Worm (Caenorhabditis elegans) whole organism, late embryonic: ENCODE data around the gene dct-18.

Experiments
- C38D4.7 ChIP-seq: fragments of 200-800 bp; sonication (Bioruptor generic); optimal IDR thresholded peaks from 2 replicates; lab custom pipeline; 2018; ENCODE audit warnings: mild to moderate bottlenecking, missing genetic modification characterization, moderate library complexity, missing compliant biosample characterization
- F13H6.1 ChIP-seq: sonication (generic microtip); optimal IDR thresholded peaks from 2 replicates; lab custom pipeline; 2016; ENCODE audit warnings: missing genetic modification characterization, missing compliant biosample characterization
- K09A11.1 ChIP-seq: sonication (generic microtip); optimal IDR thresholded peaks from 2 replicates; lab custom pipeline; 2017; ENCODE audit warnings: antibody characterized with exemption, mild to moderate bottlenecking, missing genetic modification characterization, missing compliant biosample characterization; ENCODE audit not compliant: insufficient read depth
- T23F11.4 ChIP-seq: fragments of 200-800 bp; sonication (Bioruptor generic); optimal IDR thresholded peaks from 2 replicates; lab custom pipeline; 2018; ENCODE audit warnings: mild to moderate bottlenecking, missing genetic modification characterization, missing compliant biosample characterization
- ahr-1 ChIP-seq: sonication (generic microtip); optimal IDR thresholded peaks from 2 replicates; lab custom pipeline; 2016; ENCODE audit warnings: missing genetic modification characterization, missing compliant biosample characterization
- ama-1 ChIP-seq: fragments of 150-350 bp; optimal IDR thresholded peaks from 2 replicates; lab custom pipeline; 2014
- ceh-14 ChIP-seq: sonication (generic microtip); optimal IDR thresholded peaks from 2 replicates; lab custom pipeline; 2016; ENCODE audit warnings: missing genotype, missing genetic modification characterization, missing compliant biosample characterization
- ceh-18 ChIP-seq: sonication (generic microtip); optimal IDR thresholded peaks from 2 replicates; lab custom pipeline; 2016; ENCODE audit warnings: missing genetic modification characterization, missing compliant biosample characterization
- ceh-19 ChIP-seq: fragments of 200-800 bp; sonication (Bioruptor generic); optimal IDR thresholded peaks from 2 replicates; lab custom pipeline; 2018; ENCODE audit warnings: mild to moderate bottlenecking, missing genetic modification characterization, missing compliant biosample characterization
- ceh-2 ChIP-seq: sonication (generic microtip); optimal IDR thresholded peaks from 2 replicates; lab custom pipeline; 2016; ENCODE audit warnings: missing genotype, missing genetic modification characterization, missing compliant biosample characterization
- ceh-24 ChIP-seq: sonication (generic microtip); optimal IDR thresholded peaks from 2 replicates; lab custom pipeline; 2016; ENCODE audit warnings: mild to moderate bottlenecking, missing genetic modification characterization, missing compliant biosample characterization
- ceh-48 ChIP-seq: sonication (generic microtip); optimal IDR thresholded peaks from 2 replicates; lab custom pipeline; 2016; ENCODE audit warnings: missing genetic modification characterization, inconsistent platforms, missing compliant biosample characterization
- ceh-6 ChIP-seq: fragments of 200-800 bp; sonication (Bioruptor generic); optimal IDR thresholded peaks from 2 replicates; lab custom pipeline; 2018; ENCODE audit warnings: mild to moderate bottlenecking, missing genetic modification characterization, missing compliant biosample characterization
- ceh-9 ChIP-seq: sonication (generic microtip); optimal IDR thresholded peaks from 2 replicates; lab custom pipeline; 2016; ENCODE audit warnings: mild to moderate bottlenecking, missing genetic modification characterization, inconsistent platforms, missing compliant biosample characterization
- dmd-4 ChIP-seq: sonication (generic microtip); optimal IDR thresholded peaks from 2 replicates; lab custom pipeline; 2016; ENCODE audit warnings: borderline replicate concordance, missing genetic modification characterization, missing compliant biosample characterization
- dve-1 ChIP-seq: sonication (generic microtip); optimal IDR thresholded peaks from 2 replicates; lab custom pipeline; 2017; ENCODE audit warnings: antibody characterized with exemption, mild to moderate bottlenecking, missing genetic modification characterization, missing compliant biosample characterization
- elt-2 ChIP-seq: sonication (generic microtip); optimal IDR thresholded peaks from 2 replicates; lab custom pipeline; 2016; ENCODE audit warnings: missing genetic modification reagents, missing genetic modification characterization, missing compliant biosample characterization
- fax-1 ChIP-seq: sonication (generic microtip); optimal IDR thresholded peaks from 2 replicates; lab custom pipeline; 2016; ENCODE audit warnings: missing genotype, missing genetic modification characterization, missing compliant biosample characterization
- fkh-10 ChIP-seq: fragments of 150-350 bp; optimal IDR thresholded peaks from 2 replicates; lab custom pipeline; 2014; ENCODE audit warnings: missing biosample characterization, missing genetic modification reagents, missing genetic modification characterization
- hlh-13 ChIP-seq: fragments of 200-800 bp; sonication (Bioruptor generic); optimal IDR thresholded peaks from 2 replicates; lab custom pipeline; 2018; ENCODE audit warnings: mild to moderate bottlenecking, missing genetic modification characterization, missing compliant biosample characterization
- hlh-15 ChIP-seq: sonication (generic microtip); optimal IDR thresholded peaks from 2 replicates; lab custom pipeline; 2016; ENCODE audit warnings: missing genetic modification characterization, missing compliant biosample characterization
- hlh-30 ChIP-seq: sonication (generic microtip); optimal IDR thresholded peaks from 2 replicates; lab custom pipeline; 2017; ENCODE audit warnings: antibody characterized with exemption, missing genetic modification characterization, missing compliant biosample characterization; ENCODE audit not compliant: insufficient read depth
- hlh-6 ChIP-seq: sonication (generic microtip); optimal IDR thresholded peaks from 2 replicates; lab custom pipeline; 2016; ENCODE audit warnings: missing genotype, missing genetic modification characterization, missing compliant biosample characterization
- lin-11 ChIP-seq: fragments of 200-800 bp; sonication (Bioruptor generic); optimal IDR thresholded peaks from 2 replicates; lab custom pipeline; 2018; ENCODE audit warnings: mild to moderate bottlenecking, missing genetic modification characterization, missing compliant biosample characterization
- npax-4 ChIP-seq: sonication (generic microtip); optimal IDR thresholded peaks from 2 replicates; lab custom pipeline; 2016; ENCODE audit warnings: missing genetic modification characterization, missing compliant biosample characterization
- odd-2 ChIP-seq: sonication (generic microtip); optimal IDR thresholded peaks from 2 replicates; lab custom pipeline; 2017; ENCODE audit warnings: antibody characterized with exemption, mild to moderate bottlenecking, missing genetic modification characterization, missing compliant biosample characterization
- pag-3 ChIP-seq: sonication (generic microtip); optimal IDR thresholded peaks from 2 replicates; lab custom pipeline; 2016; ENCODE audit warnings: missing compliant biosample characterization, missing genetic modification characterization, borderline replicate concordance
- pat-9 ChIP-seq: fragments of 200-800 bp; sonication (Bioruptor generic); optimal IDR thresholded peaks from 2 replicates; lab custom pipeline; 2018; ENCODE audit warnings: mild to moderate bottlenecking, missing genetic modification characterization, moderate library complexity, missing compliant biosample characterization
- pha-2 ChIP-seq: sonication (generic microtip); optimal IDR thresholded peaks from 2 replicates; lab custom pipeline; 2017; ENCODE audit warnings: mild to moderate bottlenecking, missing genetic modification characterization, missing compliant biosample characterization
- pha-4 ChIP-seq: fragments of 150-350 bp; optimal IDR thresholded peaks from 2 replicates; lab custom pipeline; 2018; ENCODE audit warnings: missing biosample characterization, missing genetic modification reagents, missing genetic modification characterization
- pqm-1 ChIP-seq: sonication (generic microtip); optimal IDR thresholded peaks from 2 replicates; lab custom pipeline; 2016; ENCODE audit warnings: missing genetic modification characterization, missing compliant biosample characterization
- pros-1 ChIP-seq: fragments of 150-350 bp; optimal IDR thresholded peaks from 2 replicates; lab custom pipeline; 2014; ENCODE audit warnings: missing biosample characterization, missing genetic modification reagents, missing genetic modification characterization
- ref-2 ChIP-seq: sonication (generic microtip); optimal IDR thresholded peaks from 2 replicates; lab custom pipeline; 2016; ENCODE audit warnings: missing genetic modification characterization, missing compliant biosample characterization
- syd-9 ChIP-seq: sonication (generic microtip); optimal IDR thresholded peaks from 2 replicates; lab custom pipeline; 2016; ENCODE audit warnings: mild to moderate bottlenecking, missing genetic modification characterization, moderate library complexity, missing compliant biosample characterization
- tbx-2 ChIP-seq: sonication (generic microtip); optimal IDR thresholded peaks from 2 replicates; lab custom pipeline; 2016; ENCODE audit warnings: missing genetic modification characterization, missing compliant biosample characterization
- tbx-7 ChIP-seq: sonication (generic microtip); optimal IDR thresholded peaks from 2 replicates; lab custom pipeline; 2016; ENCODE audit warnings: missing genotype, missing genetic modification characterization, missing compliant biosample characterization
- unc-55 ChIP-seq: sonication (generic microtip); optimal IDR thresholded peaks from 2 replicates; lab custom pipeline; 2017; ENCODE audit warnings: missing biosample characterization, missing genetic modification reagents, missing genetic modification characterization
- zip-5 ChIP-seq: sonication (generic microtip); optimal IDR thresholded peaks from 2 replicates; lab custom pipeline; 2016; ENCODE audit warnings: missing genetic modification characterization, missing compliant biosample characterization
- ztf-16 ChIP-seq: sonication (generic microtip); optimal IDR thresholded peaks from 2 replicates; lab custom pipeline; 2017; ENCODE audit warnings: missing genetic modification characterization, missing compliant biosample characterization

dct-18 gene

ce11 chrII:12895078-12895670, 36.5 kb upstream of the dct-18 start, which contains the start of the genes clec-62 and clec-63:
TSS of gene clec-62 (minus strand) at chrII:12895128.
TSS of gene clec-63 (plus strand) at chrII:12895638.
- TF ChIP-seq ref-2 (no peak), lin-11 (tag; lab: Kevin White, UChicago) (no peak), pha-2 (tag; lab: Kevin White, UChicago) (no peak), ceh-24 (tag; lab: Kevin White, UChicago) (no peak), syd-9 (tag; lab: Kevin White, UChicago) (no peak), pqm-1 (tag; lab: Kevin White, UChicago) (no peak), ceh-18 (no peak)

DNA sequence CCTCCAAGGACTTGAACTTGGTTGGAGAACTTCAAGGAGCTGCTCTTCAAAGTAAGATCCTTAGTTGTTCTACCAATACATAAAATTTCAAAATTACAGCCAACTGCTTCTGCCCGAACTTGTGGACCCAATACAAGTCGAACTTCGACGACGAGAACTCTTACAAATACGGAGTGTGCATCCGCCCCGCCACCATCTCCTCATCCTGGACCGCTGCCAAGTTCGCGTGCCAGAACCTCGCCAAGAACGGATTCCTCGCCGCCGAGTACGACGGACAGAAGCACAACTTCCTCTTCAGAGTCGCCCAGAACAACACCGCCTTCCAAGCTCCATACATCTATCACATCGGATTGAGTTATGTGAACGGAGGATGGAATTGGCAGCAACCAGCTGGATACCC, 35.0 kb upstream of the dct-18 start:
- TF ChIP-seq npax-4 (tag; lab: Kevin White, UChicago) (no peak), pag-3 (tag; lab: Kevin White, UChicago) (no peak), pros-1 (no peak)

ce11 chrII:12897361-12897760, 34.3 kb upstream of the dct-18 start:
- TF ChIP-seq ceh-48 (no peak), ceh-19 (GFP tag; lab: Kevin White, UChicago) (no peak), F13H6.1 (tag; lab: Kevin White, UChicago) (no peak), ceh-9 (tag; lab: Kevin White, UChicago) (no peak), T23F11.4 (no peak), tbx-2 (tag; lab: Kevin White, UChicago) (no peak), dmd-4 (no peak), ceh-2 (tag; lab: Kevin White, UChicago) (no peak), ceh-14 (no peak), ceh-6 (GFP tag; lab: Kevin White, UChicago) (no peak), K09A11.1 (tag; lab: Kevin White, UChicago) (no peak), ceh-24 (tag; lab: Kevin White, UChicago) (no peak), pat-9 (tag; lab: Kevin White, UChicago) (no peak), ztf-16 (no peak), ref-2 (no peak), ama-1 (no peak), unc-55 (no peak), fax-1 (tag; lab: Kevin White, UChicago) (no peak), zip-5 (tag; lab: Kevin White, UChicago) (no peak)
- TF ChIP-seq, all 69 proteins: peak for 0

DNA sequence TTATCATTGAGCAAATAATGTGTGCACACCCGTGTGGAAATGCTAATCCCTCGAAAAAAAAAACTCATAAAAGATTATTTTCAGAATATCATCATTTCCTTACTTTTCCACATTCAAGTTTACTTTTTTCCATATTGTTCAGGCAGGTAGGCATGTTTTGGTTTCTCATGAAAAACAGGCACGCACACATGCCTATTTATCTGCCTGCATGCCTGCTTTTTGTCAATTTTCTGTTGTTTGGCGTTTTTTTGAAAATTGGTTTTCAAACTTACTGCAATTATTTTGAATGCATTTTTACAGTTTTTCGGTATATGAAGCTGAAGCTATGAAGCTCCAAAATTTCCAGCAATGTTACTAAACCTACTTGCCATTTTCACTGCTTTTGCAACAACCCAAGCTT, 33.7 kb upstream of the dct-18 start, which contains the start of gene clec-64:
clec-64 (plus strand) TSS at position 301 of the 400 bp plus-strand sequence.
- TF ChIP-seq fkh-10 (GFP tag; lab: Kevin White, UChicago), result no peak
- TF ChIP-seq hlh-15 (tag; lab: Kevin White, UChicago), result no peak
- TF ChIP-seq T23F11.4, result no peak
- no peak for TF ChIP-seq hlh-30 (tag; lab: Kevin White, UChicago)
- TF ChIP-seq pat-9 (tag; lab: Kevin White, UChicago), result no peak
- TF ChIP-seq odd-2 (tag; lab: Kevin White, UChicago), result no peak
- no peak for TF ChIP-seq ceh-2 (tag; lab: Kevin White, UChicago)
- no peak for TF ChIP-seq elt-2 (tag; lab: Kevin White, UChicago)
- no peak for TF ChIP-seq hlh-13
- no peak for TF ChIP-seq ztf-16
- TF ChIP-seq pros-1, result no peak
- no peak for TF ChIP-seq C38D4.7 (GFP tag; lab: Kevin White, UChicago)
- TF ChIP-seq zip-5 (tag; lab: Kevin White, UChicago), result no peak
- no peak for TF ChIP-seq ahr-1 (tag; lab: Kevin White, UChicago)
- TF ChIP-seq hlh-6 (tag; lab: Kevin White, UChicago), result no peak
- TF ChIP-seq pha-4 (tag; lab: Kevin White, UChicago), result no peak
- TF ChIP-seq dve-1, result no peak
- no peak for TF ChIP-seq tbx-7 (tag; lab: Kevin White, UChicago)
